Worm (Caenorhabditis elegans): ENCODE data around the gene Y73F8A.36.

DNA sequence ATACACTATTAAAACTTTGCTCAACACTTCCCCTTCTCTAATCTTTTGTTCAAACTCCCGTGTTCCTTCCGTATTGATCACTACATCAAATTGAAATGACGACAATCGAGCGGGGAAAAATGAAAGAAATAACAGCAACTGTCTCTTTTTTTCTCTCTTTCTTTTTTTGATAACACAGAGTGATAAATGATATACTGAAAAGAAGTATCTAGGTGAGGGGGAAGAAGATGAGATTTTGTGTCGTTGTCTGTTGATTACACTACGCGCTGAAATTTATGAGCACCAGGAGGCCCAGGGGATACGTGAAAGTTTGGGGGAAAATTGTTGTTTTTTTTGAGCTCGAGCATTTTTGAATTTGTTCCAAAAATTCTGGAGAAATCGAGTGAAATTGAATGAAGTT is 28.3 kb downstream of the Y73F8A.36 start:
- TF ChIP-seq him-1 (tag; optimal IDR thresholded peaks at IDR 0.05) (no peak), dao-5 (tag; optimal IDR thresholded peaks at IDR 0.05) (no peak)

Data from whole organism, L4/young adult.